Worm (Caenorhabditis elegans): Measurements from ENCODE around the gene exc-5.

DNA sequence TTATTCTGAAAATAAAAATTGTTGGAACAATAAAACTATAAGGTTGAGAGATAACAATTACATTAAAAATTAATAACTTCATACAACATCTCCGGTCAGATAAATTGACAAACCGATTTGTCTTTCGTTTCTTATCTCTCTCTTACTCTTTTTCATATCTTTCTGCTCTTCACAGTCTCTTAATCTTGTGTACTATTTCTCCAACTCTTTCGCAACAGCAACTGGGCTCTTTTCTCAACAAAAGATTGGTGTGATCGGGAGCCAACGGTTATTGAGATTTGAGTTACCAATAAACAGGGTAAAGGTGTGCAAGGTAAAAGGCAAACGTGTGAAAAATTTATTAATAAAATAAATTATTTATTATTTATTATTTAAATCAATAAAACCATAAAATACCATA, 26.8 kb downstream of the exc-5 start, which contains the start of gene C33D9.8:
- no peak for TF ChIP-seq scrt-1 (GFP tag; IDR thresholded peaks at IDR 0.05)
- no peak for TF ChIP-seq flt-1 (GFP tag; IDR thresholded peaks at IDR 0.05)
- TF ChIP-seq ets-7 (tag; optimal IDR thresholded peaks at IDR 0.05): no peak
- no peak for TF ChIP-seq tbx-11 (GFP tag; IDR thresholded peaks at IDR 0.05)
- TF ChIP-seq ceh-36 (tag; optimal IDR thresholded peaks at IDR 0.05): no peak
- no peak for TF ChIP-seq hmg-4 (GFP tag; optimal IDR thresholded peaks at IDR 0.05)
- no peak for TF ChIP-seq sea-1 (GFP tag; conservative IDR thresholded peaks at IDR 0.05)
- no peak for TF ChIP-seq ama-1 (optimal IDR thresholded peaks at IDR 0.05)
